Worm (Caenorhabditis elegans) whole organism, late embryonic: ENCODE data around the gene sra-11.

Experiments
- ama-1 ChIP-seq: fragments of 150-350 bp; optimal IDR thresholded peaks from 2 replicates; lab custom pipeline; 2014
- che-1 ChIP-seq: sonication (generic microtip); optimal IDR thresholded peaks from 2 replicates; lab custom pipeline; 2016; ENCODE audit warnings: mild to moderate bottlenecking, missing genetic modification characterization, missing compliant biosample characterization
- eyg-1 ChIP-seq: sonication (generic microtip); optimal IDR thresholded peaks from 2 replicates; lab custom pipeline; 2016; ENCODE audit warnings: missing genotype, missing genetic modification characterization, missing compliant biosample characterization
- fkh-10 ChIP-seq: fragments of 150-350 bp; optimal IDR thresholded peaks from 2 replicates; lab custom pipeline; 2014; ENCODE audit warnings: missing biosample characterization, missing genetic modification reagents, missing genetic modification characterization
- hlh-15 ChIP-seq: sonication (generic microtip); optimal IDR thresholded peaks from 2 replicates; lab custom pipeline; 2016; ENCODE audit warnings: missing genetic modification characterization, missing compliant biosample characterization
- hlh-30 ChIP-seq: sonication (generic microtip); optimal IDR thresholded peaks from 2 replicates; lab custom pipeline; 2017; ENCODE audit warnings: antibody characterized with exemption, missing genetic modification characterization, missing compliant biosample characterization; ENCODE audit not compliant: insufficient read depth
- mec-3 ChIP-seq: sonication (generic microtip); optimal IDR thresholded peaks from 2 replicates; lab custom pipeline; 2016; ENCODE audit warnings: borderline replicate concordance, missing genetic modification characterization, missing compliant biosample characterization
- pqm-1 ChIP-seq: sonication (generic microtip); optimal IDR thresholded peaks from 2 replicates; lab custom pipeline; 2016; ENCODE audit warnings: missing genetic modification characterization, missing compliant biosample characterization

- TF ChIP-seq hlh-15: no peak
- no peak for TF ChIP-seq eyg-1 (tag; lab: Kevin White, UChicago)
- no peak for TF ChIP-seq pqm-1 (tag; lab: Kevin White, UChicago)
- no peak for TF ChIP-seq mec-3 (tag; lab: Kevin White, UChicago)
- no peak for TF ChIP-seq hlh-30 (tag; lab: Kevin White, UChicago)
- no peak for TF ChIP-seq fkh-10
- TF ChIP-seq che-1 (tag; lab: Kevin White, UChicago): no peak
- no peak for TF ChIP-seq ama-1
These were observed 13.8 kb upstream of the sra-11 start, which contains the start of gene Y19D2B.2 for ce11 chrII:10923948-10924347.
